Worm (Caenorhabditis elegans) whole organism, L1 larva: Measurements from ENCODE around the gene K01D12.10.

Experiments used
- ama-1 ChIP-seq: fragments of 150-350 bp; optimal IDR thresholded peaks from 2 replicates; lab custom pipeline; 2014
- dpl-1 ChIP-seq, 3 experiments: fragments of 150-350 bp in 2 of 3; sonication (generic microtip) in 1 of 3; optimal IDR thresholded peaks; 2 replicates each; lab custom pipeline; 2014 to 2017; ENCODE audit warnings: missing biosample characterization in 3 of 3, missing genetic modification characterization in 3 of 3, missing genetic modification reagents in 3 of 3
- jun-1 ChIP-seq: fragments of 150-350 bp; optimal IDR thresholded peaks from 2 replicates; lab custom pipeline; 2014; ENCODE audit warnings: missing biosample characterization, missing genetic modification reagents, missing genetic modification characterization
- nhr-11 ChIP-seq: fragments of 150-350 bp; optimal IDR thresholded peaks from 2 replicates; lab custom pipeline; 2014; ENCODE audit warnings: missing biosample characterization, missing genetic modification characterization
- snu-23 ChIP-seq: sonication (generic microtip); optimal IDR thresholded peaks from 2 replicates; lab custom pipeline; 2016; ENCODE audit warnings: missing genetic modification characterization, missing compliant biosample characterization
- unc-130 ChIP-seq: fragments of 150-350 bp; optimal IDR thresholded peaks from 2 replicates; lab custom pipeline; 2017; ENCODE audit warnings: missing biosample characterization, missing genetic modification characterization, inconsistent platforms
- unc-62 ChIP-seq: fragments of 150-350 bp; optimal IDR thresholded peaks from 2 replicates; lab custom pipeline; 2014; ENCODE audit warnings: missing biosample characterization, missing genetic modification reagents, missing genetic modification characterization
- zag-1 ChIP-seq: fragments of 150-350 bp; optimal IDR thresholded peaks from 2 replicates; lab custom pipeline; 2014; ENCODE audit warnings: missing biosample characterization, missing genetic modification characterization

DNA sequence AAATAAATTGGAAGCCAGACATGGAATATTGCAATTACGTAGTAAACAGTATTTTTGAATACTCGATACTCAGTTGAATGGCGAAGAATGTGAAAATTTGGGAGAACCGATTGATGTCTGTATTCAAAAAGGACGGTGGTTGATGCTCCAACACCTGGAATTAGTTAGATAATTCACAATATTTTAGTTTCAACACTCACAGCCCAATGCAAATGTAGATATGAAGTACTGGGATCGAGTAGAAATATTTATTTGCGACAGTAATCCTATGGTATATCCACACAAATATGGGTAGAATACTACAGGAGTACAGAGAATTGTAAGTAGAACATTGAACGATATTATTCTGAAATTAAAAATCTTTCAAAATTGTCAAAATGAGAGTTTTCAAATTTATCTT, 27.1 kb downstream of the K01D12.10 start:
- TF ChIP-seq nhr-11 (tag; lab: Kevin White, UChicago), result no peak
- no peak for TF ChIP-seq unc-62 (GFP tag; lab: Kevin White, UChicago)
- no peak for TF ChIP-seq unc-130
- no peak for TF ChIP-seq zag-1 (tag; lab: Kevin White, UChicago)
- TF ChIP-seq snu-23 (GFP tag; lab: Kevin White, UChicago), result no peak
- no peak for TF ChIP-seq ama-1
- TF ChIP-seq dpl-1 (GFP tag; optimal IDR thresholded peaks at IDR 0.05; lab: Kevin White, UChicago), result no peak
- no peak for TF ChIP-seq jun-1 (tag; lab: Kevin White, UChicago)
